Worm (Caenorhabditis elegans) whole organism, L4 larva: ENCODE data around the gene Y71H2B.2.

Experiments
- F26F4.8 ChIP-seq: fragments of 200-800 bp; sonication (Bioruptor generic); conservative IDR thresholded peaks from 2 replicates; pipeline ENCODE4 v1.3.6; 2022; ENCODE audit warnings: missing genetic modification characterization, missing compliant biosample characterization
- F37D6.2 ChIP-seq: sonication (generic microtip); optimal IDR thresholded peaks from 2 replicates; lab custom pipeline; 2016; ENCODE audit warnings: mild to moderate bottlenecking, missing genetic modification characterization, missing compliant biosample characterization
- T20F7.1 ChIP-seq: fragments of 200-800 bp; sonication (Bioruptor generic); optimal IDR thresholded peaks from 2 replicates; lab custom pipeline; 2018; ENCODE audit warnings: mild to moderate bottlenecking, missing genetic modification characterization, missing compliant biosample characterization
- ZK337.2 ChIP-seq: fragments of 200-800 bp; sonication (Bioruptor generic); IDR thresholded peaks from 2 replicates; pipeline ENCODE4 v1.3.6; 2022; ENCODE audit warnings: missing genetic modification reagents, missing genetic modification characterization, missing compliant biosample characterization
- ZK546.5 ChIP-seq, 2 experiments: sonication (generic microtip); optimal IDR thresholded peaks; 2 replicates each; lab custom pipeline; 2017; ENCODE audit warnings: missing biosample characterization in 2 of 2, missing genetic modification characterization in 2 of 2
- ceh-20 ChIP-seq: fragments of 200-800 bp; sonication (Bioruptor generic); IDR thresholded peaks from 2 replicates; pipeline ENCODE4 v1.3.6; 2022; ENCODE audit warnings: missing genetic modification reagents, missing genetic modification characterization, missing compliant biosample characterization
- ceh-28 ChIP-seq: fragments of 150-350 bp; optimal IDR thresholded peaks from 2 replicates; lab custom pipeline; 2014; ENCODE audit warnings: missing biosample characterization, missing genetic modification reagents, missing genetic modification characterization
- ceh-44 ChIP-seq: fragments of 200-800 bp; sonication (Bioruptor generic); IDR thresholded peaks from 2 replicates; pipeline ENCODE4 v1.3.6; 2022; ENCODE audit warnings: missing genetic modification reagents, missing genetic modification characterization, missing compliant biosample characterization
- ces-1 ChIP-seq: fragments of 150-350 bp; sonication (generic microtip); optimal IDR thresholded peaks from 4 replicates; lab custom pipeline; 2014; ENCODE audit warnings: missing biosample characterization, missing genetic modification reagents, missing genetic modification characterization
- cey-2 ChIP-seq: sonication (generic microtip); optimal IDR thresholded peaks from 3 replicates; lab custom pipeline; 2017; ENCODE audit warnings: missing genetic modification characterization, mild to moderate bottlenecking, missing compliant biosample characterization, antibody characterized with exemption, borderline replicate concordance; ENCODE audit not compliant: insufficient read depth
- daf-16 ChIP-seq, 3 experiments: sonication (generic microtip); optimal IDR thresholded peaks; 2 replicates each; lab custom pipeline; 2016 to 2017; ENCODE audit warnings: missing genetic modification characterization in 3 of 3, missing genetic modification reagents in 3 of 3, mild to moderate bottlenecking in 2 of 3, missing compliant biosample characterization in 2 of 3, missing biosample characterization in 1 of 3, moderate library complexity in 1 of 3
- dmd-6 ChIP-seq: fragments of 200-800 bp; sonication (Bioruptor generic); IDR thresholded peaks from 2 replicates; pipeline ENCODE4 v1.3.6; 2022; ENCODE audit warnings: missing genetic modification reagents, missing genetic modification characterization, missing compliant biosample characterization
- dmd-9 ChIP-seq: fragments of 200-800 bp; sonication (Bioruptor generic); IDR thresholded peaks from 2 replicates; pipeline ENCODE4 v1.3.6; 2022; ENCODE audit warnings: missing genetic modification reagents, missing genetic modification characterization, missing compliant biosample characterization
- duxl-1 ChIP-seq: sonication (generic microtip); optimal IDR thresholded peaks from 2 replicates; lab custom pipeline; 2016; ENCODE audit warnings: mild to moderate bottlenecking, missing genetic modification characterization, moderate library complexity, missing compliant biosample characterization; ENCODE audit not compliant: poor library complexity
- dve-1 ChIP-seq: sonication (generic microtip); optimal IDR thresholded peaks from 2 replicates; lab custom pipeline; 2017; ENCODE audit warnings: antibody characterized with exemption, mild to moderate bottlenecking, missing genetic modification characterization, missing compliant biosample characterization; ENCODE audit not compliant: insufficient read depth
- fkh-10 ChIP-seq: fragments of 150-350 bp; optimal IDR thresholded peaks from 2 replicates; lab custom pipeline; 2014; ENCODE audit warnings: missing biosample characterization, missing genetic modification reagents, missing genetic modification characterization
- fos-1 ChIP-seq: fragments of 150-350 bp; optimal IDR thresholded peaks from 2 replicates; lab custom pipeline; 2014; ENCODE audit warnings: missing biosample characterization, missing genetic modification characterization
- hif-1 ChIP-seq, 2 experiments: sonication (generic microtip); optimal IDR thresholded peaks; 2 replicates each; lab custom pipeline; 2016 to 2017; ENCODE audit warnings: missing compliant biosample characterization in 2 of 2, missing genetic modification characterization in 2 of 2, missing genetic modification reagents in 2 of 2, missing genotype in 2 of 2, mild to moderate bottlenecking in 1 of 2
- hlh-11 ChIP-seq: fragments of 200-800 bp; sonication (Bioruptor generic); optimal IDR thresholded peaks from 2 replicates; lab custom pipeline; 2018; ENCODE audit warnings: mild to moderate bottlenecking, missing genetic modification characterization, missing compliant biosample characterization
- lin-1 ChIP-seq: fragments of 200-800 bp; sonication (Bioruptor generic); IDR thresholded peaks from 2 replicates; pipeline ENCODE4 v1.3.6; 2022; ENCODE audit warnings: missing genetic modification reagents, missing genetic modification characterization, missing compliant biosample characterization
- lin-13 ChIP-seq: fragments of 150-350 bp; optimal IDR thresholded peaks from 2 replicates; lab custom pipeline; 2014; ENCODE audit warnings: missing biosample characterization, missing genetic modification reagents, missing genetic modification characterization
- lin-15B ChIP-seq: fragments of 150-350 bp; sonication (generic microtip); optimal IDR thresholded peaks from 3 replicates; lab custom pipeline; 2014; ENCODE audit warnings: missing biosample characterization, missing genetic modification characterization
- lin-39 ChIP-seq: fragments of 150-350 bp; optimal IDR thresholded peaks from 2 replicates; lab custom pipeline; 2014; ENCODE audit warnings: missing biosample characterization, missing genetic modification reagents, missing genetic modification characterization
- lsy-2 ChIP-seq, 2 experiments: fragments of 150-350 bp in 1 of 2; sonication (generic microtip) in 1 of 2; optimal IDR thresholded peaks; 2 replicates each; lab custom pipeline; 2014 to 2017; ENCODE audit warnings: missing biosample characterization in 2 of 2, missing genetic modification characterization in 2 of 2
- mdt-29 ChIP-seq: fragments of 200-800 bp; sonication (Bioruptor generic); IDR thresholded peaks from 2 replicates; pipeline ENCODE4 v1.3.6; 2022; ENCODE audit warnings: missing genetic modification reagents, missing genetic modification characterization, missing compliant biosample characterization
- mxl-3 ChIP-seq: fragments of 200-800 bp; sonication (Bioruptor generic); optimal IDR thresholded peaks from 2 replicates; lab custom pipeline; 2018; ENCODE audit warnings: mild to moderate bottlenecking, missing genetic modification characterization, missing compliant biosample characterization
- nhr-10 ChIP-seq: fragments of 150-350 bp; optimal IDR thresholded peaks from 2 replicates; lab custom pipeline; 2014; ENCODE audit warnings: missing biosample characterization, missing genetic modification characterization
- nhr-28 ChIP-seq: fragments of 150-350 bp; optimal IDR thresholded peaks from 2 replicates; lab custom pipeline; 2014; ENCODE audit warnings: missing biosample characterization, missing genetic modification characterization
- nhr-41 ChIP-seq: fragments of 200-800 bp; sonication (Bioruptor generic); IDR thresholded peaks from 2 replicates; pipeline ENCODE4 v1.3.6; 2022; ENCODE audit warnings: missing genetic modification reagents, missing genetic modification characterization, missing compliant biosample characterization
- nhr-42 ChIP-seq: fragments of 200-800 bp; sonication (Bioruptor generic); IDR thresholded peaks from 2 replicates; pipeline ENCODE4 v1.3.6; 2022; ENCODE audit warnings: missing genetic modification characterization, missing compliant biosample characterization
- pha-4 ChIP-seq, 2 experiments: fragments of 150-350 bp in 1 of 2; fragments of 200-800 bp in 1 of 2; sonication (Bioruptor generic) in 1 of 2; IDR thresholded peaks in 1 of 2; optimal IDR thresholded peaks in 1 of 2; 2 replicates each; pipeline versions ENCODE4 v1.3.6 to Lab custom; 2014 to 2022; ENCODE audit warnings: missing genetic modification characterization in 2 of 2, missing genetic modification reagents in 2 of 2, missing biosample characterization in 1 of 2, missing compliant biosample characterization in 1 of 2
- php-3 ChIP-seq: fragments of 200-800 bp; sonication (Bioruptor generic); IDR thresholded peaks from 2 replicates; pipeline ENCODE4 v1.3.6; 2022; ENCODE audit warnings: missing genetic modification reagents, missing genetic modification characterization, missing compliant biosample characterization
- pqm-1 ChIP-seq: sonication (generic microtip); optimal IDR thresholded peaks from 2 replicates; lab custom pipeline; 2017; ENCODE audit warnings: missing biosample characterization, missing genetic modification characterization
- rbr-2 ChIP-seq: sonication (generic microtip); optimal IDR thresholded peaks from 2 replicates; lab custom pipeline; 2016; ENCODE audit warnings: missing genotype, missing genetic modification characterization, missing compliant biosample characterization
- snpc-4 ChIP-seq: fragments of 150-350 bp; optimal IDR thresholded peaks from 2 replicates; lab custom pipeline; 2014; ENCODE audit warnings: missing biosample characterization, missing genetic modification characterization
- tag-97 ChIP-seq: fragments of 200-800 bp; sonication (Bioruptor generic); IDR thresholded peaks from 2 replicates; pipeline ENCODE4 v1.3.6; 2022; ENCODE audit warnings: missing genetic modification characterization, missing compliant biosample characterization
- tra-1 ChIP-seq: fragments of 200-800 bp; sonication (Bioruptor generic); IDR thresholded peaks from 2 replicates; pipeline ENCODE4 v1.3.6; 2022; ENCODE audit warnings: missing genetic modification reagents, missing genetic modification characterization, missing compliant biosample characterization
- unc-62 ChIP-seq, 3 experiments: fragments of 150-350 bp in 1 of 3; sonication (generic microtip); optimal IDR thresholded peaks in 2 of 3; peaks in 1 of 3; 1 replicate in 1 of 3; 2 replicates in 2 of 3; lab custom pipeline; 2014 to 2017; ENCODE audit warnings: missing biosample characterization in 3 of 3, missing genetic modification characterization in 3 of 3, missing genetic modification reagents in 3 of 3, missing genotype in 1 of 3
- zfp-3 ChIP-seq: fragments of 200-800 bp; sonication (Bioruptor generic); conservative IDR thresholded peaks from 2 replicates; pipeline ENCODE4 v1.3.6; 2022; ENCODE audit warnings: missing genetic modification reagents, missing genetic modification characterization, missing compliant biosample characterization
- zip-11 ChIP-seq: fragments of 200-800 bp; sonication (Bioruptor generic); IDR thresholded peaks from 2 replicates; pipeline ENCODE4 v1.3.6; 2022; ENCODE audit warnings: missing genetic modification characterization, missing compliant biosample characterization
- ztf-11 ChIP-seq: fragments of 150-350 bp; optimal IDR thresholded peaks from 2 replicates; lab custom pipeline; 2014; ENCODE audit warnings: missing biosample characterization, missing genetic modification characterization

The Y71H2B.2 gene

DNA sequence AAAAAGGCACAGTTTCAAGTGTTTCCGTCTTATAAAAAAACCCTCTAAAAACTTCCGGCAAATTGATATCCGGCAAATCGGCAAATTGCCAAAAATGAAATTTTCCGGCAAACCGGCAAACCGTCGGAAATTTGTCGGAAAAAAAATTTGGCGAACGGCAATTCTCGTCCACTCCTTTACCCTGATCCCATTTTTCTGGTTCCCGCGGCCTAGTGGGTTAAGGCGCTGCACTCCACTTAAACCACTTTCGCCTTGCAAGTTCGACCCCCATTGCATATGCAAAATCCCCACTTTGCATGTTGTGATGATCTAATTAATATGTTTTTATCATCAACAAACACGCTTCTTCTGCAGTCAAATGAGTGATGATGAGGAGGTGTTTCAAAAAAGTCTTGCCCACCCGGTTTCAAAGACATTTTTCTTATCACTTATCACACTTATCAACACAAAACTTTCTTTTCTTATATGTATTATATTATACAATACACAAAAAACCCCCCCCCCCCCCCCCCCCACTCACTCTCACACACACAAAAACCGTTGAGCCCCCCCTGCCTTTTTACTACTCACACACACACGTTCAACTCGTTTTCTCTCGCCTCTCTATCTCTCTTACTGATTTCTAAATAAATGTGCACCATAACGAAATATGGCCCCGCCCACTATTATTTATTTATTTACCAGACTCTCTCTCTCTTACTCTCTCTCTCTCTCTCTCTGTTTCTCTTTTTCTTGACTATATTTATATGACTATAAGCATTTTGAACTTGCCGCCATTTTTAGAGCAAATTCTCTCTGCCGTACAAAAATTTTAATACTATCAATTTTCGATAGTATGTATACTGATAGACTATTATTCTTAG lies 30.0 kb downstream of the Y71H2B.2 start (continued):
- TF ChIP-seq ZK546.5 (tag; optimal IDR thresholded peaks at IDR 0.05; lab: Kevin White, UChicago): no peak
- no peak for TF ChIP-seq ZK337.2
- TF ChIP-seq rbr-2: no peak
- no peak for TF ChIP-seq hif-1 (tag; optimal IDR thresholded peaks at IDR 0.05; lab: Kevin White, UChicago)
- TF ChIP-seq php-3: no peak
- no peak for TF ChIP-seq tag-97 (GFP tag; lab: Robert Waterston, UW)
- no peak for TF ChIP-seq F26F4.8 (GFP tag; lab: Robert Waterston, UW)
- no peak for TF ChIP-seq nhr-41 (GFP tag; lab: Robert Waterston, UW)
- TF ChIP-seq nhr-42: no peak
- no peak for TF ChIP-seq mdt-29 (GFP tag; lab: Robert Waterston, UW)
- no peak for TF ChIP-seq daf-16 (GFP tag; optimal IDR thresholded peaks at IDR 0.05; lab: Kevin White, UChicago)
- peak; percentile 71 for TF ChIP-seq daf-16 (tag; optimal IDR thresholded peaks at IDR 0.05; lab: Kevin White, UChicago)
- TF ChIP-seq duxl-1 (tag; lab: Kevin White, UChicago): no peak
- no peak for TF ChIP-seq lin-1
- no peak for TF ChIP-seq ceh-20 (GFP tag; lab: Robert Waterston, UW)
- TF ChIP-seq dmd-9 (GFP tag; lab: Robert Waterston, UW): no peak
- TF ChIP-seq T20F7.1: no peak
- no peak for TF ChIP-seq ces-1 (GFP tag; lab: Kevin White, UChicago)
- no peak for TF ChIP-seq F37D6.2
- TF ChIP-seq hlh-11 (tag; lab: Kevin White, UChicago): peak; percentile 60
- no peak for TF ChIP-seq lsy-2 (tag; optimal IDR thresholded peaks at IDR 0.05; lab: Kevin White, UChicago)
- TF ChIP-seq pqm-1 (tag; lab: Kevin White, UChicago): peak; percentile 16
- no peak for TF ChIP-seq ztf-11 (tag; lab: Kevin White, UChicago)
- TF ChIP-seq lin-13 (GFP tag; lab: Kevin White, UChicago): no peak
- no peak for TF ChIP-seq cey-2
- TF ChIP-seq lin-39 (tag; lab: Kevin White, UChicago): no peak
- TF ChIP-seq ceh-28 (tag; lab: Kevin White, UChicago): no peak
- TF ChIP-seq zip-11 (GFP tag; lab: Robert Waterston, UW): no peak
- TF ChIP-seq fkh-10 (GFP tag; lab: Kevin White, UChicago): no peak
- no peak for TF ChIP-seq zfp-3 (GFP tag; lab: Robert Waterston, UW)
- TF ChIP-seq ceh-44: no peak
- TF ChIP-seq lin-15B: no peak

DNA sequence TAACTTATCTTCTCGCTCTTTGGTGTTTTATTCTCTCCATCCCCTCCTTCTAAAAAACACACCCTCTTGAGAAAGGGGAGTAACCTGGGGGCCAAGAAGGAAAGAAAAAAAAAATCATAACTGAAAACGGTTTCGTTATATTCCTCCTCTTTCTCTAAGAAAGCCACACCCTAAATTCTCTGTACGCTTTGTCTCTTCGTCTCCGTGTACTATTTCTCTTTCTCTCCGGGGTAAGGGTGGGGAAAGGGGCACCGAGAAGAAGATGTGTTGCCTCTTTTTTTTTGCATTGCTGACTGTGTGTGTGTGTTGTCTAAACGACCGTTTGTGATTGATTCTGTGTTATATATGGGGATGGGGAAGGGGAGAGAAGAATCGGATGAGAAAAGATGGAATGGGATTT lies 33.2 kb downstream of the Y71H2B.2 start:
- TF ChIP-seq ces-1 (GFP tag; lab: Kevin White, UChicago) (no peak), ZK337.2 (no peak), hlh-11 (tag; lab: Kevin White, UChicago) (peak; percentile 18), rbr-2 (no peak), tra-1 (GFP tag; lab: Robert Waterston, UW) (0 out of 2 replicates have a peak, but pooled peaks have one; percentile 43), dve-1 (tag; lab: Kevin White, UChicago) (peak; percentile 4), nhr-10 (tag; lab: Kevin White, UChicago) (no peak), mxl-3 (peak; percentile 56), fos-1 (tag; lab: Kevin White, UChicago) (no peak), pha-4 (GFP tag; IDR thresholded peaks at IDR 0.05; lab: Robert Waterston, UW) (no peak), pha-4 (tag; optimal IDR thresholded peaks at IDR 0.05; lab: Kevin White, UChicago) (no peak), snpc-4 (tag; lab: Kevin White, UChicago) (no peak), dmd-6 (peak; percentile 13; the same call in 1 of the 2 replicates), unc-62 (GFP tag; optimal IDR thresholded peaks at IDR 0.05 in 1 of 2; lab: Kevin White, UChicago) (peak in 1 of 2 experiments; percentile 58), unc-62 (tag; optimal IDR thresholded peaks at IDR 0.05; lab: Kevin White, UChicago) (no peak), nhr-28 (tag; lab: Kevin White, UChicago) (peak; percentile 51)
